Worm (Caenorhabditis elegans) whole organism, L3 larva: Measurements from ENCODE around the gene srd-43.

Experiments
- ceh-16 ChIP-seq: sonication (generic microtip); optimal IDR thresholded peaks from 2 replicates; lab custom pipeline; 2017; ENCODE audit warnings: missing biosample characterization, missing genetic modification characterization
- ceh-82 ChIP-seq: fragments of 150-350 bp; optimal IDR thresholded peaks from 2 replicates; lab custom pipeline; 2014; ENCODE audit warnings: missing biosample characterization, missing genetic modification characterization
- elt-1 ChIP-seq: fragments of 150-350 bp; optimal IDR thresholded peaks from 2 replicates; lab custom pipeline; 2014; ENCODE audit warnings: missing biosample characterization, missing genetic modification characterization
- nhr-28 ChIP-seq: fragments of 150-350 bp; optimal IDR thresholded peaks from 2 replicates; lab custom pipeline; 2014; ENCODE audit warnings: missing biosample characterization, missing genetic modification characterization
- unc-62 ChIP-seq: fragments of 150-350 bp; sonication (generic microtip); optimal IDR thresholded peaks from 4 replicates; lab custom pipeline; 2014; ENCODE audit warnings: missing biosample characterization, missing genetic modification reagents, missing genetic modification characterization
- zag-1 ChIP-seq: fragments of 150-350 bp; optimal IDR thresholded peaks from 2 replicates; lab custom pipeline; 2014; ENCODE audit warnings: missing biosample characterization, missing genetic modification characterization
- ztf-11 ChIP-seq: fragments of 150-350 bp; optimal IDR thresholded peaks from 2 replicates; lab custom pipeline; 2014; ENCODE audit warnings: missing biosample characterization, missing genetic modification characterization

- TF ChIP-seq elt-1 (no peak), zag-1 (tag; lab: Kevin White, UChicago) (no peak), ceh-16 (no peak), ztf-11 (tag; lab: Kevin White, UChicago) (no peak), unc-62 (GFP tag; lab: Kevin White, UChicago) (no peak), ceh-82 (tag; lab: Kevin White, UChicago) (no peak), nhr-28 (tag; lab: Kevin White, UChicago) (no peak)
Observed at ce11 chrX:13310763-13311162, 5.1 kb upstream of the srd-43 start.
